Worm (Caenorhabditis elegans) whole organism, L4/young adult: ENCODE measurements around the gene B0281.4.

Experiments
- W03F9.2 ChIP-seq: fragments of 150-350 bp; optimal IDR thresholded peaks from 2 replicates; lab custom pipeline; 2014; ENCODE audit warnings: missing biosample characterization, missing genetic modification characterization
- dao-5 ChIP-seq: sonication (generic microtip); optimal IDR thresholded peaks from 2 replicates; lab custom pipeline; 2016; ENCODE audit warnings: missing genotype, missing genetic modification characterization, moderate library complexity, missing compliant biosample characterization

- TF ChIP-seq dao-5 (no peak), W03F9.2 (tag; lab: Kevin White, UChicago) (no peak)
Measured at ce11 chrII:2295817-2296315, 2.8 kb downstream of the B0281.4 start, which contains the start of gene fbxc-25.
